Worm (Caenorhabditis elegans) whole organism, midembryonic: ENCODE data around the gene W09H1.1.

ENCODE experiments used
- T22C8.4 ChIP-seq: fragments of 200-800 bp; sonication (Bioruptor generic); IDR thresholded peaks from 2 replicates; pipeline ENCODE4 v1.3.6; 2022; ENCODE audit warnings: missing genetic modification characterization, missing compliant biosample characterization
- cog-1 ChIP-seq: sonication (generic microtip); optimal IDR thresholded peaks from 2 replicates; lab custom pipeline; 2016; ENCODE audit warnings: missing genetic modification characterization, missing compliant biosample characterization
- flt-1 ChIP-seq: fragments of 200-800 bp; sonication (Bioruptor generic); IDR thresholded peaks from 2 replicates; pipeline ENCODE4 v1.3.6; 2022; ENCODE audit warnings: missing genetic modification characterization, missing compliant biosample characterization
- klf-2 ChIP-seq: fragments of 200-800 bp; sonication (Bioruptor generic); conservative IDR thresholded peaks from 2 replicates; pipeline ENCODE4 v1.3.6; 2022; ENCODE audit warnings: missing genetic modification reagents, missing genetic modification characterization, missing compliant biosample characterization
- med-1 ChIP-seq: sonication (generic microtip); optimal IDR thresholded peaks from 2 replicates; lab custom pipeline; 2017; ENCODE audit warnings: missing genetic modification characterization, mild to moderate bottlenecking, missing compliant biosample characterization, antibody characterized with exemption, missing genetic modification reagents; ENCODE audit not compliant: insufficient read depth
- ref-1 ChIP-seq: fragments of 200-800 bp; sonication (Bioruptor generic); conservative IDR thresholded peaks from 2 replicates; pipeline ENCODE4 v1.3.6; 2022; ENCODE audit warnings: missing genetic modification reagents, missing genetic modification characterization, missing compliant biosample characterization
- tab-1 ChIP-seq: fragments of 200-800 bp; sonication (Bioruptor generic); IDR thresholded peaks from 2 replicates; pipeline ENCODE4 v1.3.6; 2022; ENCODE audit warnings: missing genetic modification characterization, missing compliant biosample characterization
- ztf-23 ChIP-seq: fragments of 200-800 bp; sonication (Bioruptor generic); IDR thresholded peaks from 2 replicates; pipeline ENCODE4 v1.3.6; 2022; ENCODE audit warnings: missing genetic modification reagents, missing genetic modification characterization, missing compliant biosample characterization
- ztf-29 ChIP-seq: fragments of 200-800 bp; sonication (Bioruptor generic); IDR thresholded peaks from 2 replicates; pipeline ENCODE4 v1.3.6; 2022; ENCODE audit warnings: missing genetic modification reagents, missing genetic modification characterization, missing compliant biosample characterization

Gene W09H1.1

ce11 chrII:13165683-13166259 is 15.6 kb downstream of the W09H1.1 start, which contains the start of gene moe-3:
TSS of gene moe-3 (minus strand) at chrII:13165733.
- TF ChIP-seq cog-1: no peak
- no peak for TF ChIP-seq klf-2 (GFP tag; lab: Robert Waterston, UW)
- TF ChIP-seq ref-1 (GFP tag; lab: Robert Waterston, UW): no peak
- no peak for TF ChIP-seq ztf-29 (GFP tag; lab: Robert Waterston, UW)
- no peak for TF ChIP-seq ztf-23 (GFP tag; lab: Robert Waterston, UW)
- TF ChIP-seq flt-1: no peak
- no peak for TF ChIP-seq med-1 (GFP tag; lab: Kevin White, UChicago)
- TF ChIP-seq T22C8.4: no peak
- TF ChIP-seq tab-1 (GFP tag; lab: Robert Waterston, UW): no peak

DNA sequence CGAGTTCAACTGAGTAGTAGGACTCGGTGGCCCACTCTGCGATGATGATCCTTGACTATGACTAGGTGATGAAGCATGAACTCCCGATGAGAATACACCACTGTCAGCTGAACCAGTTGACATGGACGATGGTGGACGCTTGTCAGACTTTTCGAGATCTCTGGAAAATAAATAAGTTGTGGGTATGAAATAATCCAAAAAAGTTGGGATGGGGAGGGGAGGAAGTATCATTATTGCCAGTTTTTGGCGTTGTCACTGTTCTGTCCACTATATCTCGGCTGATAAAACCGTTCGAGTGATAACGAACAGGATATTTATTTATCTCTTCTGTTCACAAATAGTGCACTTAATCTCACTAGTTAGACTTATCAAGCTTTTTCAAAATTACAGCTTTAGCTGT is 17.3 kb downstream of the W09H1.1 start:
- no peak for TF ChIP-seq ref-1 (GFP tag; lab: Robert Waterston, UW)
- TF ChIP-seq T22C8.4: no peak
- no peak for TF ChIP-seq med-1 (GFP tag; lab: Kevin White, UChicago)
- TF ChIP-seq ztf-29 (GFP tag; lab: Robert Waterston, UW): no peak
- no peak for TF ChIP-seq tab-1 (GFP tag; lab: Robert Waterston, UW)
- TF ChIP-seq cog-1: no peak
- TF ChIP-seq ztf-23 (GFP tag; lab: Robert Waterston, UW): no peak
- TF ChIP-seq flt-1: no peak
- no peak for TF ChIP-seq klf-2 (GFP tag; lab: Robert Waterston, UW)

DNA sequence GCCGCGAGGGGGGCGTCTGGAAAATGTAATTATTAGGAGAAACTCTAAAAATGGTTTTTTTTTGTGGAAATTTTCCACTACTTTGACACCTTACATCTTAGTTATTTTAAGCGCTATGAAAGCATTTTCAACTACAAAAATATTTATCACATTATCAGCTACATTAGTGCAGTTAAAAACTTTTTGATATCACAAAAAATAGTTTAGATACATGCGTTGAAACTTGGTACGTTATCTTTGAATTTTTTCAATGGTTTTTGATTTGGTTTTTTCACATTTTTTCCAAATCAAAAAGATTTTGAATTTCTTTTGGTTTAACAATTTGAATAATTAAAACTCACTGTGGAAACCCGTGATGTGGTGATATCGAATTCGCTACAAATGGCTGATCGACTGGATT is 18.4 kb downstream of the W09H1.1 start:
- TF ChIP-seq ref-1 (GFP tag; lab: Robert Waterston, UW): no peak
- no peak for TF ChIP-seq klf-2 (GFP tag; lab: Robert Waterston, UW)

- TF ChIP-seq tab-1 (GFP tag; lab: Robert Waterston, UW) (no peak), ztf-29 (GFP tag; lab: Robert Waterston, UW) (no peak), flt-1 (no peak), klf-2 (GFP tag; lab: Robert Waterston, UW) (no peak), ztf-23 (GFP tag; lab: Robert Waterston, UW) (no peak), T22C8.4 (no peak), med-1 (GFP tag; lab: Kevin White, UChicago) (no peak), cog-1 (no peak)
Measured at ce11 chrII:13159869-13160268, 21.5 kb downstream of the W09H1.1 start.

DNA sequence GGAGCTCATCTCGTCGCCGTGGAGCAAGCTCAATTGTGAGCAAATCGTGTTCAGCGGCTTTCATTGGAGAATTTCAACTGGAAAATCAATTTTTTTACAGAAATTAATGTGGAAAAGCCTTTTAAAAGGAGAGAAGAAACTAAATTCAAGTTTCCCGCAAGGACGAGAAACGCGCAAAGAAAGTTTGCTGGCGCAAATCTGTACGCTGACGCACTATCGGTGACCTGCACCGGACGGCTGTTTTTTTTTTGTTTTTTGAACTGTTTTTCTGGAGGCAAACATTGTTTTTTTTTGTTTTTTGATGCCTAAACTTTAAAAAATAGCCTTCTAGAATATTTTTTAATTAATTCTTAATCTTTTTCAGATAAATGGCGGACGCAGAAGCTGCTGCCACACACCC is 24.4 kb downstream of the W09H1.1 start, which contains the start of the genes hpr-17 and F32A11.1:
Gene hpr-17 (minus strand): TSS at position 77 of the 400 bp plus-strand sequence.
Gene F32A11.1 (plus strand): TSS at position 359 of the 400 bp plus-strand sequence.
- TF ChIP-seq flt-1 (no peak), cog-1 (no peak), ztf-23 (GFP tag; lab: Robert Waterston, UW) (0 out of 2 replicates have a peak, but pooled peaks have one; percentile 23), ztf-29 (GFP tag; lab: Robert Waterston, UW) (no peak), med-1 (GFP tag; lab: Kevin White, UChicago) (no peak), ref-1 (GFP tag; lab: Robert Waterston, UW) (no peak), T22C8.4 (0 out of 2 replicates have a peak, but pooled peaks have one; percentile 16), klf-2 (GFP tag; lab: Robert Waterston, UW) (no peak)

DNA sequence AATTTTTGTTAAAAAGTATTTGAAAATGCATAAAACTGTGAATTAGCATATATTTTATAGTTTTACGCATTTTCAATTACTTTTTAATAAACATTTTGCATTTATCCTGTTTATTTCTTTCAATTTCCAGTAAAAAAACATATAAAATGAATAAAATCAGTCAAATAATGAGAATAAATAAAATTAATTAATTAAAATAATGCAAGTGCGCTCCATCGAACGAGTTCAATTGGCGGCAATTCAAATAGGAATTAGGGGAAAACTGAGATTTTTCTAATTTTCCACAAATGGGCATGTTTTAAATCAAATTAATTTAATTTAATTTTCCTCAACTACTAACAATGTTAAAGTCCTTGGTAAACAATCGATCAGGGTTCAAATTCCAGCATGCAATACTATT is 25.3 kb downstream of the W09H1.1 start:
- no peak for TF ChIP-seq ztf-29 (GFP tag; lab: Robert Waterston, UW)
- no peak for TF ChIP-seq med-1 (GFP tag; lab: Kevin White, UChicago)
- TF ChIP-seq ztf-23 (GFP tag; lab: Robert Waterston, UW): no peak
- TF ChIP-seq flt-1: no peak
- no peak for TF ChIP-seq klf-2 (GFP tag; lab: Robert Waterston, UW)
- no peak for TF ChIP-seq cog-1
- TF ChIP-seq T22C8.4: no peak
- TF ChIP-seq ref-1 (GFP tag; lab: Robert Waterston, UW): no peak
- no peak for TF ChIP-seq tab-1 (GFP tag; lab: Robert Waterston, UW)

DNA sequence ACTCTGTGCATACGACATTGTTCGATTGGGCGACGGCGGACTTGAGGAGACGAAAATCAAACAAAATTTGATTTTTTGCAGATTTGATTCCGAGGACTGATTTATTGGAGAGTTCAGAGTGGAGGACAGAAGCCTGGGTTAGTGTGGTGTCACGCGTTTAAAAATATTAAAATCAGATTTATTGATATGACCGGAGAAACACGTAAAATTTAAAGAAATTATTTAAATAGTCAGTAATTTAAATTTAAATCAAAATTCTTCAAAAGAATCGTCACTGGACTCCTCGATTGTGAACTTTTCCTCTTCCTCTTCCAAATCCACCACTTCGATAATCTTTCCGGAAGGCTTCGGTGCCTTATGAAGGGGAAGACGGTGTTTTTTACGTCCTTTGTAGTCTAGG is 28.1 kb downstream of the W09H1.1 start, which contains the start of gene spe-18:
Gene spe-18 (minus strand): TSS at position 101 of the 400 bp plus-strand sequence.
- TF ChIP-seq flt-1 (no peak), ref-1 (GFP tag; lab: Robert Waterston, UW) (no peak), cog-1 (no peak), tab-1 (GFP tag; lab: Robert Waterston, UW) (no peak), ztf-23 (GFP tag; lab: Robert Waterston, UW) (no peak), med-1 (GFP tag; lab: Kevin White, UChicago) (no peak), klf-2 (GFP tag; lab: Robert Waterston, UW) (no peak), T22C8.4 (no peak)

DNA sequence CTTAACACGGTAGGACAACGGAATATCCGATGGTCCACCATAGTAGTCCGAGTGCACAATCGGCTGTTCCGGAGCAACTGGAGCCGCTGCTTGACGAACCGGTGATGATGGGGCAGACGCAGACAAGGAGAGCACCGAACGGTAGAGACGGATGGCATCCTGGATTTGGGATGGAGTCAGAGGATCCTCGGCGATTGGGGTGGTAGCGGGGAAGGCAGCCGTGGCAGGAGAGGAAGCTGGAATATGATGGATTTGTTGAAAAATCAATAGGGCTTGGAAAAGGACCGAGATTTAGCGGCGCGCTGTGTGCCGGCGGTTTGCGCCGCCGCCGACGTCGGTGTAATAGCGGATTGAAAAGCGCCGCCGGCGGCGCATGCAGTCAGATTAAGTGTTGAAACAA is 29.0 kb downstream of the W09H1.1 start:
- TF ChIP-seq klf-2 (GFP tag; lab: Robert Waterston, UW): no peak
- TF ChIP-seq cog-1: no peak
- no peak for TF ChIP-seq T22C8.4
- TF ChIP-seq flt-1: no peak
- TF ChIP-seq ztf-23 (GFP tag; lab: Robert Waterston, UW): no peak
- TF ChIP-seq ztf-29 (GFP tag; lab: Robert Waterston, UW): no peak
- no peak for TF ChIP-seq med-1 (GFP tag; lab: Kevin White, UChicago)

DNA sequence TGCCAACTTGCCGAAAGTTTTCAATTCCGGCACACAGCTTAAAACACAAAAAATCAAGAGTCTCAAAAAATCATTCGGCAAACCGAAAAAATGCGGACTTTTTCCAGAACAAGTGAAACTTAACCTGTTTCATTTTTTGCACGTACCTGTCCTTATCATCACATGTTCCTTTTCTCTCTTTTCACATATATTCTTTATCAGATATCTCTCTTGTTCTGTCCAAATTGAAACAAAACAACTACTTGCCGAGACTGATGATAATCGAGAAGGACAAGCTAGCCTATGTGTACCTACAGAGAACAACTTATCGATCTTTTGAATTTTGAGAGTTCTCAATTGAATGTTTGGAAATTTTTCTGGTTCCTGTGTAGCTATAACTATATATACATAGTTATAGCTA is 31.4 kb downstream of the W09H1.1 start:
- TF ChIP-seq med-1 (GFP tag; lab: Kevin White, UChicago) (no peak), ztf-23 (GFP tag; lab: Robert Waterston, UW) (no peak), cog-1 (no peak), ztf-29 (GFP tag; lab: Robert Waterston, UW) (no peak), ref-1 (GFP tag; lab: Robert Waterston, UW) (no peak), klf-2 (GFP tag; lab: Robert Waterston, UW) (no peak), T22C8.4 (no peak), tab-1 (GFP tag; lab: Robert Waterston, UW) (no peak), flt-1 (no peak)

DNA sequence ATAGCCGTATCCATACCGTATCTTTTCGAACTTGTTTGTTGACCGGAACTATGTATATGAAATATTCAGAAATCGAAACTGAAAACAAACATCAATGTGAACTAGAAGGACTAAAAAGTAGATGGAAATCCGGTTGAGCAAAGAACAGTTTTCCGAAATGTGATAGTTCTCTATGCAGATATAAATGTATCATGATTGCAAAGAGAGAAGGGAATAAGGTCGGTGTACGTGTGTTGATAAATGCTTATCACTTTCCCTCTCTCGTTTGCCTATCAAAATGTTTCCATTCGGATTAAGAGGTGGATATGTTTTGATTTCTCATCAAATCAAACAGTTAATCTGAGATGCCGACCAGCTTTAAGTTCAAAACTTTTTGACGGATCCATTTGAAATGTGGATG is 33.1 kb downstream of the W09H1.1 start:
- TF ChIP-seq klf-2 (GFP tag; lab: Robert Waterston, UW) (no peak), cog-1 (no peak), T22C8.4 (no peak), med-1 (GFP tag; lab: Kevin White, UChicago) (no peak), ref-1 (GFP tag; lab: Robert Waterston, UW) (no peak), tab-1 (GFP tag; lab: Robert Waterston, UW) (no peak), ztf-29 (GFP tag; lab: Robert Waterston, UW) (no peak), flt-1 (no peak), ztf-23 (GFP tag; lab: Robert Waterston, UW) (no peak)
